Fruit fly (Drosophila melanogaster): ENCODE measurements around the gene CG5282.

The CG5282 gene

DNA sequence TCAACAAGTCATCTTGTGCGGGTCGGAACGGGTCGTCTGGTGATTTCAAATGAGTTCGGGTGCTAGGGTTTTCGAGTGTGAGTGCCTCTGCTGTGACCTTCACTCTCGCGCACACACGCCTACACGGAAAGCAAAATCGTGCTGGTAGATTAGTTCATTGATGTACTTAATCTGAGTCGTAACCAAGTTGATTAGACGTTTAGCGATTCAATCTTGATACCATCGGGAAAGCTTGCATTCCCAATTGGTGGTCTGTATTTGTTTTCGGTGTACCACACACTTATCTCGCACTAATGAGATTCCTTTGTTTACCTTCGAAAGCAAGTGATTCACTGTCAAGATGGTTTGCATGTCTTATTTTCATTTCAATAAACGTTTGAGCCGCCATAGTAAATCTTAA is 36.9 kb downstream of the CG5282 start:
- TF ChIP-seq Myc (optimal IDR thresholded peaks at IDR 0.05) (no peak), psq (optimal IDR thresholded peaks at IDR 0.05) (no peak), insv (optimal IDR thresholded peaks at IDR 0.05) (no peak), Sin3A (optimal IDR thresholded peaks at IDR 0.05) (no peak), h (optimal IDR thresholded peaks at IDR 0.05) (no peak), ttk (optimal IDR thresholded peaks at IDR 0.05) (no peak)

- TF ChIP-seq psq (optimal IDR thresholded peaks at IDR 0.05), result no peak
Measured at dm6 chr3L:20387843-20388163, 38.1 kb downstream of the CG5282 start.

- no peak for TF ChIP-seq psq (optimal IDR thresholded peaks at IDR 0.05)
Measured at dm6 chr3L:20387038-20387842, 38.6 kb downstream of the CG5282 start.

DNA sequence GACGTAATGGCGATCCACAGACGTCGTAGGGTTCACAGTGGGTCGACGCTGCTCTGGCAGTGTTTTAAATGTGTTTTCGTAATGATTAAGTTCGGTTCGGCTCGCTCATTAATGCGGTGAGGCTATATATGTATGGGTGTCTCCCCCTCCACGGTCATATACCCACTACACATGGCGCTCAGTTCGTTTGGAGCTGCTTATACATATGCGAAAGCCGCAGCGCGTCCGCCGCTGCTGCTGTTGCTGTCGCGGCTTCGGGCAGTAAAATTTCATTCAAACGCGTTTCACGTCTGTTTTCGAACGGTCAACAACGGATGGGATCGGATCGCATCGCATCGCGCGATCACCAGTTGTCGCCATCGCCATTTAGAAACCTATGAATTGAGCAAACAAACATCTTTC is 39.9 kb downstream of the CG5282 start:
- no peak for TF ChIP-seq Myc (optimal IDR thresholded peaks at IDR 0.05)
- TF ChIP-seq insv (optimal IDR thresholded peaks at IDR 0.05), result no peak
- no peak for TF ChIP-seq h (optimal IDR thresholded peaks at IDR 0.05)
- TF ChIP-seq psq (optimal IDR thresholded peaks at IDR 0.05), result no peak
- no peak for TF ChIP-seq Sin3A (optimal IDR thresholded peaks at IDR 0.05)
- TF ChIP-seq ttk (optimal IDR thresholded peaks at IDR 0.05), result no peak

DNA sequence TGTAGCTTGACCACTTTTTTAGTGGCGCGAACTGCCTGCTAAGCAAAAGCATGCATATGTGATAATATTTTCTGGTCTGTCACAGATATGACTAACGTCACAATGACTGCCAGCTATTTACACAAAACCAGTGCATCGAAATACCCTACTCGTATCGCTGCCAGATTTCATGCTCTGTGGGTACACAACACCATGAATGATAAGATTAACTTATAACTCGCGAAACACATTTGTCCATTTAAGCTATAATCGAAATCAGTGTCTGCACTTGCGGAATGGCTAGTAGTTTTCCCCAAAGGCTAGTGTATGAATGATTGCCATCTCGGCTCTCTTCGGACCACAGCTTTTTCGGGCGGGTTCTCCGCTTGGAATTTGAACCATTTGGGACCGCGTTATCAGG is 40.5 kb downstream of the CG5282 start:
- TF ChIP-seq ttk (optimal IDR thresholded peaks at IDR 0.05) (no peak), psq (optimal IDR thresholded peaks at IDR 0.05) (no peak), Myc (optimal IDR thresholded peaks at IDR 0.05) (no peak), insv (optimal IDR thresholded peaks at IDR 0.05) (no peak), Sin3A (optimal IDR thresholded peaks at IDR 0.05) (no peak), h (optimal IDR thresholded peaks at IDR 0.05) (no peak)

- TF ChIP-seq ttk (optimal IDR thresholded peaks at IDR 0.05), result no peak
- no peak for TF ChIP-seq psq (optimal IDR thresholded peaks at IDR 0.05)
- TF ChIP-seq Sin3A (optimal IDR thresholded peaks at IDR 0.05), result no peak
- TF ChIP-seq Myc (optimal IDR thresholded peaks at IDR 0.05), result no peak
- TF ChIP-seq insv (optimal IDR thresholded peaks at IDR 0.05), result no peak
- no peak for TF ChIP-seq h (optimal IDR thresholded peaks at IDR 0.05)
Measured at dm6 chr3L:20385006-20385405, 40.9 kb downstream of the CG5282 start.

dm6 chr3L:20384086-20384810 is 41.6 kb downstream of the CG5282 start, which contains the start of the genes CG5498 and fbl:
CG5498 (minus strand) TSS chr3L:20384109.
fbl (plus strand) TSS chr3L:20384429.
- TF ChIP-seq Sin3A (optimal IDR thresholded peaks at IDR 0.05), result no peak
- no peak for TF ChIP-seq insv (optimal IDR thresholded peaks at IDR 0.05)
- TF ChIP-seq Myc (optimal IDR thresholded peaks at IDR 0.05), result no peak
- no peak for TF ChIP-seq ttk (optimal IDR thresholded peaks at IDR 0.05)
- no peak for TF ChIP-seq psq (optimal IDR thresholded peaks at IDR 0.05)
- TF ChIP-seq h (optimal IDR thresholded peaks at IDR 0.05), result no peak

DNA sequence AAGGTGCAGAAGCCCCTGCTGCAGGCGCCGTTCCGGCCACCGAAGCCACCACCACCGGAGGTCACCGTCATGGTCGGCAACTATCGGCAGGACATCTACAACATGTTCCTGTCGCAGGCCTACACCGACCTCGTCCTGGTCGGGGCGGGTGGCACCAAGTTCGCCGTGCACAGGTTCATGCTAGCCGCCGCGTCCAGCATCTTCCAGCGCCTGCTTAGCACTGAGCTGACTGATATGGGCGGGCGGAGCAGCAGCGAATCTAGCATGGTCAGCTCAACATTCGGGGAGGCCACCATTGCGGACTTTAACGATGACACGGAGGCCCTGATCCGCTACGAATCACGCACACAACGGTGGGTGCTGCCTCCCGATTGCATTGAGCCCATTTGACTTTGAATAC is 46.4 kb downstream of the CG5282 start:
- TF ChIP-seq psq (optimal IDR thresholded peaks at IDR 0.05) (no peak), Sin3A (optimal IDR thresholded peaks at IDR 0.05) (no peak), insv (optimal IDR thresholded peaks at IDR 0.05) (no peak), Myc (optimal IDR thresholded peaks at IDR 0.05) (no peak), ttk (optimal IDR thresholded peaks at IDR 0.05) (no peak), h (optimal IDR thresholded peaks at IDR 0.05) (no peak)

dm6 chr3L:20376564-20376920 is 49.3 kb downstream of the CG5282 start:
- TF ChIP-seq psq (optimal IDR thresholded peaks at IDR 0.05) (no peak), Myc (optimal IDR thresholded peaks at IDR 0.05) (no peak), Sin3A (optimal IDR thresholded peaks at IDR 0.05) (no peak), ttk (optimal IDR thresholded peaks at IDR 0.05) (no peak), h (optimal IDR thresholded peaks at IDR 0.05) (no peak), insv (optimal IDR thresholded peaks at IDR 0.05) (no peak)

- no peak for TF ChIP-seq insv (optimal IDR thresholded peaks at IDR 0.05)
- no peak for TF ChIP-seq Myc (optimal IDR thresholded peaks at IDR 0.05)
- no peak for TF ChIP-seq ttk (optimal IDR thresholded peaks at IDR 0.05)
Measured at dm6 chr3L:20375878-20376563, 49.9 kb downstream of the CG5282 start, which contains the start of the genes Ide and RhoBTB. Ide (minus strand) TSS chr3L:20375896. RhoBTB (plus strand) TSS chr3L:20376242.

dm6 chr3L:20375467-20375866 is 50.4 kb downstream of the CG5282 start:
- TF ChIP-seq insv (optimal IDR thresholded peaks at IDR 0.05) (no peak), h (optimal IDR thresholded peaks at IDR 0.05) (no peak), ttk (optimal IDR thresholded peaks at IDR 0.05) (no peak), psq (optimal IDR thresholded peaks at IDR 0.05) (no peak), Sin3A (optimal IDR thresholded peaks at IDR 0.05) (no peak), Myc (optimal IDR thresholded peaks at IDR 0.05) (no peak)

All from Kc167 (cell line).